Worm (Caenorhabditis elegans) whole organism, young adult: ENCODE data around the gene F40G9.18.
"Not testable (repeated sequence)": the region's sequence is repeated elsewhere in the genome, so short reads cannot be mapped to it uniquely, and the experiment has no call there.

Experiments used
- D2030.7 ChIP-seq: fragments of 200-800 bp; sonication (Bioruptor generic); IDR thresholded peaks from 2 replicates; pipeline ENCODE4 v1.3.6; 2022; ENCODE audit warnings: missing genetic modification reagents, missing genetic modification characterization, missing compliant biosample characterization
- die-1 ChIP-seq: sonication (generic microtip); optimal IDR thresholded peaks from 2 replicates; lab custom pipeline; 2016; ENCODE audit warnings: missing genotype, mild to moderate bottlenecking, missing genetic modification characterization, missing compliant biosample characterization
- ets-4 ChIP-seq: fragments of 200-800 bp; sonication (Bioruptor generic); optimal IDR thresholded peaks from 2 replicates; lab custom pipeline; 2018; ENCODE audit warnings: mild to moderate bottlenecking, missing genetic modification characterization, missing compliant biosample characterization
- lin-35 ChIP-seq, 3 experiments: fragments of 150-350 bp in 2 of 3; sonication (generic microtip) in 1 of 3; optimal IDR thresholded peaks; 2 replicates each; lab custom pipeline; 2014 to 2018; ENCODE audit warnings: missing biosample characterization in 3 of 3, missing genetic modification characterization in 3 of 3, missing genetic modification reagents in 3 of 3
- mcd-1 ChIP-seq: fragments of 200-800 bp; sonication (Bioruptor generic); IDR thresholded peaks from 2 replicates; pipeline ENCODE4 v1.3.6; 2022; ENCODE audit warnings: missing genetic modification reagents, missing genetic modification characterization, missing compliant biosample characterization
- pha-4 ChIP-seq: fragments of 150-350 bp; sonication (generic microtip); optimal IDR thresholded peaks from 2 replicates; lab custom pipeline; 2014; ENCODE audit warnings: missing biosample characterization, missing genetic modification reagents, missing genetic modification characterization
- rpc-1 ChIP-seq, 2 experiments: fragments of 150-350 bp in 1 of 2; sonication (generic microtip) in 1 of 2; optimal IDR thresholded peaks; 2 replicates each; lab custom pipeline; 2014 to 2018; ENCODE audit warnings: missing biosample characterization in 1 of 2, missing genetic modification characterization in 1 of 2, missing genetic modification reagents in 1 of 2, missing genotype in 1 of 2
- sea-2 ChIP-seq: fragments of 200-800 bp; sonication (Bioruptor generic); IDR thresholded peaks from 2 replicates; pipeline ENCODE4 v1.3.6; 2022; ENCODE audit warnings: missing genetic modification characterization, missing compliant biosample characterization
- snpc-1.1 ChIP-seq: sonication (generic microtip); optimal IDR thresholded peaks from 2 replicates; lab custom pipeline; 2017; ENCODE audit warnings: missing genetic modification characterization, mild to moderate bottlenecking, missing compliant biosample characterization, antibody characterized with exemption, moderate library complexity, missing genotype, missing genetic modification reagents; ENCODE audit not compliant: insufficient read depth
- tlf-1 ChIP-seq: fragments of 200-800 bp; sonication (Bioruptor generic); optimal IDR thresholded peaks from 2 replicates; lab custom pipeline; 2018; ENCODE audit warnings: mild to moderate bottlenecking, missing genetic modification characterization, missing compliant biosample characterization
- unc-62 ChIP-seq: fragments of 150-350 bp; optimal IDR thresholded peaks from 2 replicates; lab custom pipeline; 2014; ENCODE audit warnings: missing biosample characterization, missing genetic modification reagents, missing genetic modification characterization

DNA sequence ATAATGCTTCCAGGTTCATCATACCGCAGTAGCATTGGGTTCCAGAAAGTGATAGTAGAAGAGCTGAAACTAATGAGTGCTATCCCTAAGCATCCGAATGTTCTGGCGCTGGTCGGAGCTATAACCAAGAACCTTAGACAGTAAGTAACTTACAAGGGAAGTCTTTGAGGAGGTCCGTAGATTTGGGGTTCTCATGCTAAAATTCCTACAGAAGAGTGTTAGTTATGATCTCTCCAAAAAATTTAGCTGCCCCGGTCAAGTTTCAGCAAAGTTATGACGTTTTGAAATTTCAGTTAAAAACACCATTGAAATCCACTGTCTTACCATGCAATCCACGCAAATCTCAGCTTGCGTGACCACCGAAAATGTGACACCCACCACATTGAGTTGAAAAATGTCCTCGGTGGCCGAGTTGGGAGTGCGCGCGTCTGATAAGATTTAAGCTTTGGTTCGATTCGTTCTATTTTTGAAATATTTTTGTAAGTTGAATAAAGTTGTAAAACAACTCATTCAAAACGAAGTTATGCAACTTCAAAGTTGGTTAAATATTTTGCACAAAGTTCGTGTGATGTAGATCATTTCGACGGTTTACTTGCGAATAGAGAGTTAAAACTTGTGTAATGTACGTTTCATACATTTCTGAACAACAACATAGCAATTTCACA is 8.5 kb downstream of the F40G9.18 start:
- not testable (repeated sequence) for TF ChIP-seq sea-2 (GFP tag; lab: Robert Waterston, UW); rpc-1 (optimal IDR thresholded peaks at IDR 0.05; lab: Kevin White, UChicago); snpc-1.1 (tag; lab: Kevin White, UChicago); tlf-1 (GFP tag; lab: Kevin White, UChicago); lin-35 (GFP tag; optimal IDR thresholded peaks at IDR 0.05; lab: Kevin White, UChicago); die-1 (tag; lab: Kevin White, UChicago); pha-4 (tag; lab: Kevin White, UChicago); mcd-1 (GFP tag; lab: Robert Waterston, UW); ets-4; unc-62 (GFP tag; lab: Kevin White, UChicago); D2030.7 (GFP tag; lab: Robert Waterston, UW)
- peak; percentile 50 for TF ChIP-seq rpc-1 (tag; optimal IDR thresholded peaks at IDR 0.05; lab: Kevin White, UChicago)
